Worm (Caenorhabditis elegans) whole organism, midembryonic: ENCODE measurements around the gene F02D8.1.

Experiments used
- klf-2 ChIP-seq: fragments of 200-800 bp; sonication (Bioruptor generic); conservative IDR thresholded peaks from 2 replicates; pipeline ENCODE4 v1.3.6; 2022; ENCODE audit warnings: missing genetic modification reagents, missing genetic modification characterization, missing compliant biosample characterization
- med-1 ChIP-seq: sonication (generic microtip); optimal IDR thresholded peaks from 2 replicates; lab custom pipeline; 2017; ENCODE audit warnings: missing genetic modification characterization, mild to moderate bottlenecking, missing compliant biosample characterization, antibody characterized with exemption, missing genetic modification reagents; ENCODE audit not compliant: insufficient read depth
- ref-1 ChIP-seq: fragments of 200-800 bp; sonication (Bioruptor generic); conservative IDR thresholded peaks from 2 replicates; pipeline ENCODE4 v1.3.6; 2022; ENCODE audit warnings: missing genetic modification reagents, missing genetic modification characterization, missing compliant biosample characterization
- ztf-23 ChIP-seq: fragments of 200-800 bp; sonication (Bioruptor generic); IDR thresholded peaks from 2 replicates; pipeline ENCODE4 v1.3.6; 2022; ENCODE audit warnings: missing genetic modification reagents, missing genetic modification characterization, missing compliant biosample characterization
- ztf-29 ChIP-seq: fragments of 200-800 bp; sonication (Bioruptor generic); IDR thresholded peaks from 2 replicates; pipeline ENCODE4 v1.3.6; 2022; ENCODE audit warnings: missing genetic modification reagents, missing genetic modification characterization, missing compliant biosample characterization

DNA sequence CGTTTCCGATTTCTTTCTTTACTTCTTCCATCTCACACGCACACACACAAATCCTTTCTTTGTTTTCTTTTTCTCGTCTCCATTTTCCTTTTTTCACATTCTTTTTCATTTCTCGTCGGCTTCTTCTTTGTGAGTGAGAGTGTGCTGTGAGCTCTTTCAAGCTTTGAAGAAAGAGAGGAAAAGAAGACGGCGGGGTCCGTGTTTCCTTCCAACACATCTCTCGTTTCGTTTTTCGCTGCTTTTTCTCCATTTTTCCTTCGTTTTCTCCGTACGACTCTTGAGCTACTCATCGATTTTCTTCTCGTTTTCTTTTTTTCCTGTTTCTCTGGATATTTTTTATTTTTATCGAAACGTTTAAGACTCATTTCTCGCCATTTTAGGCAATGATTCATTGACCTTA, 48.3 kb downstream of the F02D8.1 start:
- no peak for TF ChIP-seq ztf-29 (GFP tag; lab: Robert Waterston, UW)
- no peak for TF ChIP-seq ref-1 (GFP tag; lab: Robert Waterston, UW)
- no peak for TF ChIP-seq med-1 (GFP tag; lab: Kevin White, UChicago)
- no peak for TF ChIP-seq ztf-23 (GFP tag; lab: Robert Waterston, UW)
- TF ChIP-seq klf-2, result no peak
